Worm (Caenorhabditis elegans) whole organism, midembryonic: ENCODE measurements around the gene mec-18.

Source experiments
- T22C8.4 ChIP-seq: fragments of 200-800 bp; sonication (Bioruptor generic); IDR thresholded peaks from 2 replicates; pipeline ENCODE4 v1.3.6; 2022; ENCODE audit warnings: missing genetic modification characterization, missing compliant biosample characterization
- cog-1 ChIP-seq: sonication (generic microtip); optimal IDR thresholded peaks from 2 replicates; lab custom pipeline; 2016; ENCODE audit warnings: missing genetic modification characterization, missing compliant biosample characterization
- flt-1 ChIP-seq: fragments of 200-800 bp; sonication (Bioruptor generic); IDR thresholded peaks from 2 replicates; pipeline ENCODE4 v1.3.6; 2022; ENCODE audit warnings: missing genetic modification characterization, missing compliant biosample characterization
- klf-2 ChIP-seq: fragments of 200-800 bp; sonication (Bioruptor generic); conservative IDR thresholded peaks from 2 replicates; pipeline ENCODE4 v1.3.6; 2022; ENCODE audit warnings: missing genetic modification reagents, missing genetic modification characterization, missing compliant biosample characterization
- med-1 ChIP-seq: sonication (generic microtip); optimal IDR thresholded peaks from 2 replicates; lab custom pipeline; 2017; ENCODE audit warnings: missing genetic modification characterization, mild to moderate bottlenecking, missing compliant biosample characterization, antibody characterized with exemption, missing genetic modification reagents; ENCODE audit not compliant: insufficient read depth
- ref-1 ChIP-seq: fragments of 200-800 bp; sonication (Bioruptor generic); conservative IDR thresholded peaks from 2 replicates; pipeline ENCODE4 v1.3.6; 2022; ENCODE audit warnings: missing genetic modification reagents, missing genetic modification characterization, missing compliant biosample characterization
- tab-1 ChIP-seq: fragments of 200-800 bp; sonication (Bioruptor generic); IDR thresholded peaks from 2 replicates; pipeline ENCODE4 v1.3.6; 2022; ENCODE audit warnings: missing genetic modification characterization, missing compliant biosample characterization
- ztf-23 ChIP-seq: fragments of 200-800 bp; sonication (Bioruptor generic); IDR thresholded peaks from 2 replicates; pipeline ENCODE4 v1.3.6; 2022; ENCODE audit warnings: missing genetic modification reagents, missing genetic modification characterization, missing compliant biosample characterization
- ztf-29 ChIP-seq: fragments of 200-800 bp; sonication (Bioruptor generic); IDR thresholded peaks from 2 replicates; pipeline ENCODE4 v1.3.6; 2022; ENCODE audit warnings: missing genetic modification reagents, missing genetic modification characterization, missing compliant biosample characterization

Gene mec-18

DNA sequence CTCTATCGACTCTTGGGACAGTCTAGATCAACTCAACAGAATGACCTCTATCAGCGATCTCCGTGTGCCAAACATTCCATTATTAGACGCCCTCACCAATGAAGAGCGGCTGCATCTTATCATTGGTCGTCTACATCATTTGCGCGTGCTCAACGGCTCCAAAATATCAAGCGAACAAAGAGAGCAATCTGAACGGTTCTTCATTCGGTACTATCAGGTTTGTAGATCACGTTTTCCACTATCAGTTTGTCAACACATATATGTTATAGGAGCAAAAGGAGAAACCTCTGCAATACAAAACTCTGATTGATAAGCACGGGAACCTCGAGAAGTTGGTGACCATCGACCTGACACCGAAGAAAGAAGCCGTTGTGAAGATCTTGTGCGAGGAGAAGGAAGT, 5.6 kb downstream of the mec-18 start:
- no peak for TF ChIP-seq ref-1 (GFP tag; lab: Robert Waterston, UW)
- no peak for TF ChIP-seq ztf-29 (GFP tag; lab: Robert Waterston, UW)

DNA sequence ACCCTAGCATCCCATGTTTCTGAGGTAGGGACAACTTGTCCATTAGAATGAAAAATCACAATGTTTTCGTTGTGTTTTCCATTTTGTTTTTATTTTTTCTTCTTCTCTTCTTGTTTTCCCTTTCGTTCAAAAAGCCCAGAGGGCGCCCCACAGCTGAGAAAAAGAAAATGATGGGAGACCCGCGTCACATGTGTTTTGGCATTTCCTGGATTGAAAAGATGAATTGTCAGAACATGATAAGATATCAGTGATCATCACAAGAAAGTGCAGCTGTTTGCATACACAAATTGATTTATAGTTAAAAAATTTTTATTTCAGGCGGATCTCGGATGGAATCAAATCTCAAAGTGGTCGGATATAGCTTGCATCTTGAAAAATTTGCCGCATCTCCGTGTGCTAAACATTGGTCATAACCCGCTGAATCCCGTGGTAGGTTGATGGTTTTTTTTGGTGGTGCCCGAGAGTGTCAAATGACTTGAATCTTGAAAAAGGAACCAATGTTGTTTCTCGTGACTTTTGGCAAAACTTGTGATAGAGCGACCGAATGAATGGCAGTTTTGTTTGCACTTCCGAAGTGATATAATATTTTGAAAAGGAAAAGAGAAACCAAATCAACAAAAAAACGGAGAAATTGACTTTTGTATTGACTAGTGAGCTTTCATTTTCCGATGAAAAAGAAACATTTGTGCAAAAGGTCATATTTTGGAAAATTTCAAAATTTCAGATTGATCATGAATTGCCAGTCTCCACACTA, 7.7 kb downstream of the mec-18 start:
- no peak for TF ChIP-seq ztf-23 (GFP tag; lab: Robert Waterston, UW)
- TF ChIP-seq klf-2 (GFP tag; lab: Robert Waterston, UW): no peak
- no peak for TF ChIP-seq flt-1 (GFP tag; lab: Robert Waterston, UW)
- TF ChIP-seq ref-1 (GFP tag; lab: Robert Waterston, UW): no peak
- TF ChIP-seq med-1 (GFP tag; lab: Kevin White, UChicago): no peak
- no peak for TF ChIP-seq cog-1
- TF ChIP-seq ztf-29 (GFP tag; lab: Robert Waterston, UW): no peak
- no peak for TF ChIP-seq tab-1 (GFP tag; lab: Robert Waterston, UW)
- no peak for TF ChIP-seq T22C8.4 (GFP tag; lab: Robert Waterston, UW)

DNA sequence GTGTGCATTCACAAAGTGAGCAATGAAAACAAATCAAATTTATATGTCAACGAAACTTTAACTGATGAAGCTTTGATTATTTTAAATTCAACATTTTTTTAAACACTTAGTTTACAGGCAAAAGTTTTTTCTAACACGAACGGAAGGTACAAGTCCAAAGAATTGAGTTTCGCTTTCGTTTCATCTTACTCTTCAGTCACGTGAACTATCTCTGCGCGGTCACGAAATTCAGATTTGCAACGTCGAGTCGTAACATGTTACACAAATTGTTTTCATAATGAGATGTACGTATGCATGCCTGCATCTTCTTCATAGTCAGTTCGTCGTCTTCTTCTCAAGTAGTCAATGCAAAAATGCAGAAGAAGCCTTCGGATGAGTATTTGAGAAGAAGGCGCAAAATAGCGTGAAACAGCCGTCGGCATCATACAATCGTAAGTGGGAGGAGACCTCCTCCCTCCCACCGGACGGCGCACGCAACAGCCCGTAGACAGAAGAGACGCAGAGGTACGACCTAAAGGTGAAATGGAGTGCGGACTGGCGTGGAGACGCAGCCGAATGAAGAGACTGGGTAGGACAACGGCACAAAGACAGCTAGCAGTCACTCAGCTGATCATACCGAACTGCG, 8.6 kb downstream of the mec-18 start, which contains the start of gene coel-1:
coel-1 (plus strand) TSS at position 381 of the 625 bp plus-strand sequence.
- TF ChIP-seq ztf-23 (GFP tag; lab: Robert Waterston, UW) (no peak), med-1 (GFP tag; lab: Kevin White, UChicago) (no peak), cog-1 (peak; percentile 41), ztf-29 (GFP tag; lab: Robert Waterston, UW) (0 out of 2 replicates have a peak, but pooled peaks have one; percentile 33), ref-1 (GFP tag; lab: Robert Waterston, UW) (no peak), klf-2 (GFP tag; lab: Robert Waterston, UW) (no peak)

DNA sequence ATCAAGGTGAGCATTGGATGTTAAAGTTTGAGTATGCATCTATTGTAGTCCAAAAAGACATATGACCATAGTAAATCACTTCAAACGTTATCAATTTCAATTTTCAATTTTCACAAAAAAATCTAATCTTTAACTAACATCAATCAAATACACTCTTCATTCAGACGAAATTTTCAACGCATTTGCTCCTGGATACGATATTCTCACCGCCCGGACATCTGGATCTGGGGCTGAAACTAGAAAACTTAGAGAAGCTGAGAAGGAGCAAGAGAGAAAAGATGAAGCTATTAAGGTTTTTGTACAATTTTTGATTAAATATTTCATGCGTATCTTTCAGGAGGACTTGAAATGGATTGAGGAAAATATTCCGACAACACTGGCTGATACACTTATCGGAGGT, 10.2 kb downstream of the mec-18 start:
- TF ChIP-seq ztf-29 (GFP tag; lab: Robert Waterston, UW) (no peak), flt-1 (GFP tag; lab: Robert Waterston, UW) (no peak), med-1 (GFP tag; lab: Kevin White, UChicago) (no peak), ref-1 (GFP tag; lab: Robert Waterston, UW) (no peak), cog-1 (no peak), ztf-23 (GFP tag; lab: Robert Waterston, UW) (no peak), T22C8.4 (GFP tag; lab: Robert Waterston, UW) (no peak)

DNA sequence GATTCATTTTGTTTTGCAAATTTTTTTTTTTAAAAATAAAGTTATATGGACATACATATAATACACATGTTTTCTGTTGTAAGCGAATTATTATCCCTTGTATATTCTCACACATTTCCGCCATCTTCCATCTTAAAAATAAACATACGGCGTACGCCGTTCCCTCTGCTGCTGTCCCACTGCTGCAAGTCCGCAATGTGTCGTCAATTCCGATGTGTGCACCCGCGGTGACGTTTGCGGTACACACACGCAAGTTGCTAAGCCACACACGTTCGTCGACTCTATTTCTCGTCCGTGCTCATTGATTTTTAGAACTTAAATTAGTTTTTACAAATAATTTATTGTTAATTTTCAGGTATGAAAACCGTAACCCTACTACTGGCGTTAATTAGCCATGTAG, 13.7 kb downstream of the mec-18 start, which contains the start of gene C52B9.4:
C52B9.4 (plus strand) TSS at position 356 of the 400 bp plus-strand sequence.
- TF ChIP-seq cog-1 (peak; percentile 17), ref-1 (GFP tag; lab: Robert Waterston, UW) (no peak), ztf-23 (GFP tag; lab: Robert Waterston, UW) (0 out of 2 replicates have a peak, but pooled peaks have one; percentile 28)

DNA sequence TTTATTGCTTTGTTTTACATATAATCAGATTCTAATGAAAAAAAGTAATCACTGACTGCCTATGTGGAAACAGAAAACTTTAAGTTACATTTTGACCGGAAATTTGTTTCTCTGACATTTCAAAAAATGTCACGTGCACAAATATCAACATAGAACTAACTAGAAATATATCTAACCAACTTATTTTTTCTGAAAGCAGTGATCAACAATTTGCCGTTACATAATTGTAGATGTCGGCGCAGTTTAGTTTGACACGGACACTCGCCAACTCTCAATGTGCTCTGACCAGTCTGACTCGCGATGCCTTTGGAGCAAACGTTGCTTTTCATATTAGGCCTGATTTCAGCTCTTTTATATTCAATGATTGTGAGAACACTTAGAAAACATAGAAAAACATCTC, 17.3 kb downstream of the mec-18 start, which contains the start of gene srv-6:
srv-6 (plus strand) TSS at position 301 of the 400 bp plus-strand sequence.
- TF ChIP-seq klf-2 (GFP tag; lab: Robert Waterston, UW): no peak
- no peak for TF ChIP-seq ztf-29 (GFP tag; lab: Robert Waterston, UW)
- TF ChIP-seq ref-1 (GFP tag; lab: Robert Waterston, UW): no peak
- no peak for TF ChIP-seq ztf-23 (GFP tag; lab: Robert Waterston, UW)
- TF ChIP-seq flt-1 (GFP tag; lab: Robert Waterston, UW): no peak
- no peak for TF ChIP-seq cog-1
- no peak for TF ChIP-seq T22C8.4 (GFP tag; lab: Robert Waterston, UW)

DNA sequence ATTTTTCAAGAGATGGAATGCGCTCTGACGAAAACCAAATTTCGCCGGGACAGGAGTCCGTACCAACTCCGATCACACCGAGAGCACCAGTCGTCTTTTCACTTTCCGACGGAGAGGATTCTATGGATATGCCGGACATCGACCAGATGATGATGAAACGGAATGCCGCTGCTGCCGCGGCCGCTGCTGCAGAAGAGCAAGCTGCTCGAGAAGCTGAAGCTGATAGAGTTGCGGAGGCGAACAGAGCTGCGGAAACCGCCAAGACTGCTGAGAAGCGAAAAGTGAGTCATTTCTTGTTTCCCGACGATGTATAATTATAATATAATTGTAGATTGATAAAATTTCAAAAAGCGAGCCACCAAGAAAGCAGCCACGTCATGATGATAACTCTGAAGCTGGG, 18.6 kb downstream of the mec-18 start:
- no peak for TF ChIP-seq flt-1 (GFP tag; lab: Robert Waterston, UW)
- TF ChIP-seq cog-1: no peak
- TF ChIP-seq tab-1 (GFP tag; lab: Robert Waterston, UW): no peak
- TF ChIP-seq ztf-29 (GFP tag; lab: Robert Waterston, UW): no peak
- no peak for TF ChIP-seq ztf-23 (GFP tag; lab: Robert Waterston, UW)
- TF ChIP-seq med-1 (GFP tag; lab: Kevin White, UChicago): no peak
- TF ChIP-seq T22C8.4 (GFP tag; lab: Robert Waterston, UW): no peak
- TF ChIP-seq klf-2 (GFP tag; lab: Robert Waterston, UW): no peak
- TF ChIP-seq ref-1 (GFP tag; lab: Robert Waterston, UW): no peak

DNA sequence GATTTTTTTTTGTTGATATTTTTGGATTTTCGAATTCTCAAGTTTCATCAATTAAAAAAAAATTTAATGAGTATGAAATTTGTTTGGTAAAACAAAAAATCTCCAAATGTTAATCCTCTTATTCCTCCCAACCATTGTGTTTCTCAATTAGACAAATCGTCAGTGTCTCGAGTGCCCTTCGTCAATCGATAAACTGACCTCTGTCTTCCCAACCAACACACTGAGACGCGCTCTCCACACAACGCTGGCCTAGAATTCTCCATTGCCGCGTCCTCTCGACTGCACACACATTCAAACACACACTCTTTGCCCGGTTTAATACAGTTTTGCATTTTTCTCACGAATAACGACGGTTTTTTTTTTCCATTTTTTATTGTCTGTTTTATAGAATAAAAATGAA, 19.2 kb downstream of the mec-18 start, which contains the start of gene taf-11.1:
taf-11.1 (plus strand) TSS at position 389 of the 400 bp plus-strand sequence.
- TF ChIP-seq T22C8.4 (GFP tag; lab: Robert Waterston, UW): peak; percentile 69; the same call in 1 of the 2 replicates
- no peak for TF ChIP-seq tab-1 (GFP tag; lab: Robert Waterston, UW)
- no peak for TF ChIP-seq ztf-29 (GFP tag; lab: Robert Waterston, UW)

DNA sequence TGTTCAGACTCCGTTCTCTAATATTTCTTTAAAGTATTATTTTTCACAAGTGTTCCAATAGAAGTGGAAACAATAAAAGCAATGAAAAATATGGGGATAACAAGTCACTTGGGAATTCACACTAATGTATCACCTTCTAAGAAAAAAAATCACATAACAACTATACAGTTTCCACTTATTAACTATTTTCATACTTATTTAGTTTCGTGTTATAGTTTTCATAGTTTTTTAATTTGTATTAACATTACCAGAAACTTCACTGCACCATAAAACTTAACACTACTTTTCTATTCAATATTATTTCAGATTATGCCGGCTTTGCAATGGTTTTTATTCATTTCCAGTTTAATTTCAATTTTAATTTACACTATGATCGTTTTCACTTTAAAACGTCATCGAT, 22.0 kb downstream of the mec-18 start, which contains the start of gene srv-5:
srv-5 (plus strand) TSS at position 301 of the 400 bp plus-strand sequence.
- TF ChIP-seq klf-2 (GFP tag; lab: Robert Waterston, UW): no peak

DNA sequence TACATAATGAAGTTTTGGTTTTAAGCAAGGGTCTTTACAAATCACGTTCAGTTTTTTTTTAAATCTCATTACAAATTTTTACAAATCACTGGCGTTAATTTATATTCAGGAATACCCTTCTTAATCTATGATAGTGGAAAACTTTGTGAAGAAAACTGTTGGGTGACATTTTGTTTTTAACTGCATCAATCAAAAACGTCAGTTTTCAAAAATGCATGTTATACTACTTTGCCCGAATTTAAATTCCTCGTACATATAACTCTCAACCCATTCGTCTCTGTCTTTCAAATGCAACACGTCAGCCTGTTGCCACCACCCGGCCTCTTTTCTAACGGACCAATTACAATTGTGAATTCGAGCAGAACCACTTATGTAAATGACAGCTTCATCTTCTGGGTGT, 25.1 kb downstream of the mec-18 start, which contains the start of gene hlh-13:
hlh-13 (plus strand) TSS at position 301 of the 400 bp plus-strand sequence.
- no peak for TF ChIP-seq med-1 (GFP tag; lab: Kevin White, UChicago)
- TF ChIP-seq ztf-23 (GFP tag; lab: Robert Waterston, UW): no peak
- TF ChIP-seq flt-1 (GFP tag; lab: Robert Waterston, UW): no peak
- TF ChIP-seq ref-1 (GFP tag; lab: Robert Waterston, UW): no peak
- no peak for TF ChIP-seq tab-1 (GFP tag; lab: Robert Waterston, UW)
- TF ChIP-seq T22C8.4 (GFP tag; lab: Robert Waterston, UW): no peak
- no peak for TF ChIP-seq cog-1
- no peak for TF ChIP-seq klf-2 (GFP tag; lab: Robert Waterston, UW)
- TF ChIP-seq ztf-29 (GFP tag; lab: Robert Waterston, UW): no peak
